Worm (Caenorhabditis elegans) whole organism, L1 larva: ENCODE measurements around the gene rbm-22.

ENCODE experiments used
- efl-3 ChIP-seq: fragments of 200-800 bp; sonication (Bioruptor generic); optimal IDR thresholded peaks from 2 replicates; lab custom pipeline; 2018; ENCODE audit warnings: mild to moderate bottlenecking, missing genetic modification characterization, missing compliant biosample characterization
- elt-3 ChIP-seq, 6 experiments: fragments of 150-350 bp in 1 of 6; sonication (generic microtip); optimal IDR thresholded peaks; 2 replicates each; lab custom pipeline; 2017 to 2018; ENCODE audit warnings: missing biosample characterization in 6 of 6, missing genetic modification characterization in 6 of 6, inconsistent platforms in 1 of 6
- ets-5 ChIP-seq: fragments of 200-800 bp; sonication (Bioruptor generic); IDR thresholded peaks from 2 replicates; pipeline ENCODE4 v1.3.6; 2022; ENCODE audit warnings: missing genetic modification characterization, missing compliant biosample characterization
- mdl-1 ChIP-seq, 2 experiments: fragments of 150-350 bp; optimal IDR thresholded peaks; 2 replicates each; lab custom pipeline; 2014 to 2017; ENCODE audit warnings: missing biosample characterization in 2 of 2, missing genetic modification characterization in 2 of 2, inconsistent platforms in 1 of 2
- mep-1 ChIP-seq: fragments of 150-350 bp; optimal IDR thresholded peaks from 2 replicates; lab custom pipeline; 2014; ENCODE audit warnings: missing biosample characterization, missing genetic modification characterization
- skn-1 ChIP-seq: fragments of 150-350 bp; optimal IDR thresholded peaks from 2 replicates; lab custom pipeline; 2014; ENCODE audit warnings: missing biosample characterization, missing genetic modification characterization
- snpc-4 ChIP-seq: fragments of 150-350 bp; optimal IDR thresholded peaks from 2 replicates; lab custom pipeline; 2014; ENCODE audit warnings: missing biosample characterization, missing genetic modification characterization
- unc-62 ChIP-seq: fragments of 150-350 bp; optimal IDR thresholded peaks from 2 replicates; lab custom pipeline; 2014; ENCODE audit warnings: missing biosample characterization, missing genetic modification reagents, missing genetic modification characterization
- ztf-11 ChIP-seq, 2 experiments: sonication (generic microtip); optimal IDR thresholded peaks; 2 replicates each; lab custom pipeline; 2016 to 2017; ENCODE audit warnings: missing genetic modification characterization in 2 of 2, missing biosample characterization in 1 of 2, missing compliant biosample characterization in 1 of 2

ce11 chrIV:10825383-10825782 lies 35.8 kb upstream of the rbm-22 start:
- TF ChIP-seq efl-3 (GFP tag; lab: Kevin White, UChicago) (no peak), skn-1 (no peak), ets-5 (GFP tag; lab: Robert Waterston, UW) (no peak), snpc-4 (tag; lab: Kevin White, UChicago) (no peak), mdl-1 (tag; optimal IDR thresholded peaks at IDR 0.05; lab: Kevin White, UChicago) (no peak), mep-1 (no peak), elt-3 (tag; optimal IDR thresholded peaks at IDR 0.05; lab: Kevin White, UChicago) (no peak), unc-62 (GFP tag; lab: Kevin White, UChicago) (no peak), ztf-11 (tag; optimal IDR thresholded peaks at IDR 0.05; lab: Kevin White, UChicago) (no peak)
